Worm (Caenorhabditis elegans) whole organism, young adult: Measurements from ENCODE around the gene ZK185.3.

Experiments used
- B0261.1 ChIP-seq: sonication (generic microtip); optimal IDR thresholded peaks from 2 replicates; lab custom pipeline; 2016; ENCODE audit warnings: mild to moderate bottlenecking, missing genetic modification characterization, moderate library complexity, missing compliant biosample characterization
- F10E7.11 ChIP-seq: sonication (generic microtip); optimal IDR thresholded peaks from 2 replicates; lab custom pipeline; 2017; ENCODE audit warnings: mild to moderate bottlenecking, missing genetic modification characterization, moderate library complexity, missing compliant biosample characterization
- F37B4.10 ChIP-seq: fragments of 200-800 bp; sonication (Bioruptor generic); IDR thresholded peaks from 2 replicates; pipeline ENCODE4 v1.3.6; 2022; ENCODE audit warnings: missing genetic modification characterization, missing compliant biosample characterization
- F39B2.1 ChIP-seq: fragments of 200-800 bp; sonication (Bioruptor generic); IDR thresholded peaks from 2 replicates; pipeline ENCODE4 v1.3.6; 2022; ENCODE audit warnings: missing genetic modification reagents, missing genetic modification characterization, missing compliant biosample characterization
- F49E8.2 ChIP-seq: sonication (generic microtip); optimal IDR thresholded peaks from 3 replicates; lab custom pipeline; 2017; ENCODE audit warnings: missing genetic modification characterization, mild to moderate bottlenecking, missing compliant biosample characterization, antibody characterized with exemption, moderate library complexity; ENCODE audit not compliant: insufficient read depth
- F52B5.7 ChIP-seq: sonication (generic microtip); optimal IDR thresholded peaks from 2 replicates; lab custom pipeline; 2016; ENCODE audit warnings: mild to moderate bottlenecking, missing genetic modification characterization, missing compliant biosample characterization
- F57A8.1 ChIP-seq: fragments of 200-800 bp; sonication (Bioruptor generic); optimal IDR thresholded peaks from 2 replicates; lab custom pipeline; 2018; ENCODE audit warnings: mild to moderate bottlenecking, missing genetic modification characterization, moderate library complexity, missing compliant biosample characterization
- T07F8.4 ChIP-seq: sonication (generic microtip); optimal IDR thresholded peaks from 2 replicates; lab custom pipeline; 2016; ENCODE audit warnings: mild to moderate bottlenecking, missing genetic modification characterization, moderate library complexity, missing compliant biosample characterization
- T26A5.8 ChIP-seq: sonication (generic microtip); optimal IDR thresholded peaks from 2 replicates; lab custom pipeline; 2016; ENCODE audit warnings: missing genetic modification characterization, missing compliant biosample characterization
- ZK185.1 ChIP-seq: sonication (generic microtip); optimal IDR thresholded peaks from 2 replicates; lab custom pipeline; 2016; ENCODE audit warnings: mild to moderate bottlenecking, missing genetic modification characterization, missing compliant biosample characterization; ENCODE audit not compliant: poor library complexity, severe bottlenecking
- bed-1 ChIP-seq: fragments of 200-800 bp; sonication (Bioruptor generic); IDR thresholded peaks from 2 replicates; pipeline ENCODE4 v1.3.6; 2022; ENCODE audit warnings: missing genetic modification reagents, missing genetic modification characterization, missing compliant biosample characterization
- cebp-1 ChIP-seq, 2 experiments: fragments of 200-800 bp in 1 of 2; sonication (Bioruptor generic) in 1 of 2; sonication (generic microtip) in 1 of 2; IDR thresholded peaks in 1 of 2; optimal IDR thresholded peaks in 1 of 2; 2 replicates each; pipeline versions ENCODE4 v1.3.6 to Lab custom; 2017 to 2022; ENCODE audit warnings: missing compliant biosample characterization in 2 of 2, missing genetic modification characterization in 2 of 2, mild to moderate bottlenecking in 1 of 2, missing genetic modification reagents in 1 of 2, moderate library complexity in 1 of 2
- ceh-27 ChIP-seq: fragments of 200-800 bp; sonication (Bioruptor generic); optimal IDR thresholded peaks from 2 replicates; lab custom pipeline; 2018; ENCODE audit warnings: mild to moderate bottlenecking, missing genetic modification characterization, moderate library complexity, missing compliant biosample characterization
- dpff-1 ChIP-seq: sonication (generic microtip); optimal IDR thresholded peaks from 2 replicates; lab custom pipeline; 2017; ENCODE audit warnings: mild to moderate bottlenecking, missing genetic modification characterization, missing compliant biosample characterization
- gei-17 ChIP-seq: fragments of 200-800 bp; sonication (Bioruptor generic); optimal IDR thresholded peaks from 2 replicates; lab custom pipeline; 2018; ENCODE audit warnings: mild to moderate bottlenecking, missing genetic modification characterization, missing compliant biosample characterization
- him-1 ChIP-seq: sonication (generic microtip); optimal IDR thresholded peaks from 2 replicates; lab custom pipeline; 2016; ENCODE audit warnings: missing genotype, missing genetic modification reagents, missing genetic modification characterization, missing compliant biosample characterization
- hmg-1.2 ChIP-seq: fragments of 200-800 bp; sonication (Bioruptor generic); IDR thresholded peaks from 2 replicates; pipeline ENCODE4 v1.3.6; 2022; ENCODE audit warnings: missing genetic modification reagents, missing genetic modification characterization, missing compliant biosample characterization
- hmg-20 ChIP-seq: fragments of 200-800 bp; sonication (Bioruptor generic); IDR thresholded peaks from 2 replicates; pipeline ENCODE4 v1.3.6; 2022; ENCODE audit warnings: missing genetic modification reagents, missing genetic modification characterization, missing compliant biosample characterization
- lag-1 ChIP-seq: fragments of 200-800 bp; sonication (Bioruptor generic); IDR thresholded peaks from 2 replicates; pipeline ENCODE4 v1.3.6; 2022; ENCODE audit warnings: missing genetic modification reagents, missing genetic modification characterization, missing compliant biosample characterization
- let-607 ChIP-seq, 2 experiments: fragments of 200-800 bp in 1 of 2; sonication (Bioruptor generic) in 1 of 2; sonication (generic microtip) in 1 of 2; optimal IDR thresholded peaks; 2 replicates each; lab custom pipeline; 2016 to 2018; ENCODE audit warnings: mild to moderate bottlenecking in 2 of 2, missing compliant biosample characterization in 2 of 2, missing genetic modification characterization in 2 of 2, moderate library complexity in 2 of 2, missing genotype in 1 of 2
- lin-40 ChIP-seq: sonication (generic microtip); optimal IDR thresholded peaks from 2 replicates; lab custom pipeline; 2016; ENCODE audit warnings: missing genetic modification characterization, mild to moderate bottlenecking, missing compliant biosample characterization, missing genotype, missing genetic modification reagents
- lsl-1 ChIP-seq: fragments of 200-800 bp; sonication (Bioruptor generic); optimal IDR thresholded peaks from 2 replicates; lab custom pipeline; 2018; ENCODE audit warnings: mild to moderate bottlenecking, missing genetic modification characterization, moderate library complexity, missing compliant biosample characterization
- madf-10 ChIP-seq: sonication (generic microtip); optimal IDR thresholded peaks from 2 replicates; lab custom pipeline; 2016; ENCODE audit warnings: mild to moderate bottlenecking, missing genetic modification characterization, missing compliant biosample characterization
- madf-6 ChIP-seq: fragments of 200-800 bp; sonication (Bioruptor generic); IDR thresholded peaks from 2 replicates; pipeline ENCODE4 v1.3.6; 2022; ENCODE audit warnings: missing genetic modification reagents, missing genetic modification characterization, missing compliant biosample characterization
- mxl-1 ChIP-seq: sonication (generic microtip); optimal IDR thresholded peaks from 2 replicates; lab custom pipeline; 2016; ENCODE audit warnings: missing genetic modification characterization, missing compliant biosample characterization
- nhr-120 ChIP-seq: fragments of 200-800 bp; sonication (Bioruptor generic); IDR thresholded peaks from 2 replicates; pipeline ENCODE4 v1.3.6; 2022; ENCODE audit warnings: missing genetic modification characterization, missing compliant biosample characterization
- pha-4 ChIP-seq: fragments of 150-350 bp; sonication (generic microtip); optimal IDR thresholded peaks from 2 replicates; lab custom pipeline; 2014; ENCODE audit warnings: missing biosample characterization, missing genetic modification reagents, missing genetic modification characterization
- rcor-1 ChIP-seq: fragments of 200-800 bp; sonication (Bioruptor generic); IDR thresholded peaks from 2 replicates; pipeline ENCODE4 v1.3.6; 2022; ENCODE audit warnings: missing genetic modification reagents, missing genetic modification characterization, missing compliant biosample characterization
- sea-2 ChIP-seq: fragments of 200-800 bp; sonication (Bioruptor generic); IDR thresholded peaks from 2 replicates; pipeline ENCODE4 v1.3.6; 2022; ENCODE audit warnings: missing genetic modification characterization, missing compliant biosample characterization
- tbx-9 ChIP-seq: sonication (generic microtip); optimal IDR thresholded peaks from 2 replicates; lab custom pipeline; 2016; ENCODE audit warnings: borderline replicate concordance, missing genetic modification characterization, inconsistent platforms, missing compliant biosample characterization
- unc-62 ChIP-seq: fragments of 150-350 bp; optimal IDR thresholded peaks from 2 replicates; lab custom pipeline; 2014; ENCODE audit warnings: missing biosample characterization, missing genetic modification reagents, missing genetic modification characterization
- xnd-1 ChIP-seq: sonication (generic microtip); optimal IDR thresholded peaks from 2 replicates; lab custom pipeline; 2016; ENCODE audit warnings: missing genotype, missing genetic modification reagents, missing genetic modification characterization, missing compliant biosample characterization
- ztf-6 ChIP-seq: fragments of 200-800 bp; sonication (Bioruptor generic); IDR thresholded peaks from 2 replicates; pipeline ENCODE4 v1.3.6; 2022; ENCODE audit warnings: missing genetic modification reagents, missing genetic modification characterization, missing compliant biosample characterization

Gene ZK185.3

ce11 chrIV:4533025-4533424, 2.8 kb upstream of the ZK185.3 start, which contains the start of gene ZK185.4:
Gene ZK185.4, minus strand, starts transcription at chrIV:4533125.
- TF ChIP-seq unc-62 (GFP tag; lab: Kevin White, UChicago) (no peak), F49E8.2 (tag; lab: Kevin White, UChicago) (no peak), hmg-1.2 (GFP tag; lab: Robert Waterston, UW) (no peak), F37B4.10 (GFP tag; lab: Robert Waterston, UW) (no peak), F57A8.1 (GFP tag; lab: Kevin White, UChicago) (no peak), lin-40 (tag; lab: Kevin White, UChicago) (no peak), let-607 (tag; optimal IDR thresholded peaks at IDR 0.05; lab: Kevin White, UChicago) (no peak), dpff-1 (tag; lab: Kevin White, UChicago) (no peak), lsl-1 (GFP tag; lab: Kevin White, UChicago) (no peak), T07F8.4 (tag; lab: Kevin White, UChicago) (no peak), xnd-1 (tag; lab: Kevin White, UChicago) (no peak), gei-17 (GFP tag; lab: Kevin White, UChicago) (no peak), madf-10 (tag; lab: Kevin White, UChicago) (no peak)

ce11 chrIV:4526724-4527123, 3.5 kb downstream of the ZK185.3 start:
- TF ChIP-seq F37B4.10 (GFP tag; lab: Robert Waterston, UW) (no peak), ZK185.1 (no peak), rcor-1 (no peak), sea-2 (GFP tag; lab: Robert Waterston, UW) (no peak), B0261.1 (tag; lab: Kevin White, UChicago) (no peak), bed-1 (no peak), T26A5.8 (no peak), madf-6 (GFP tag; lab: Robert Waterston, UW) (no peak), him-1 (tag; lab: Kevin White, UChicago) (no peak), F52B5.7 (no peak)

ce11 chrIV:4526028-4526427, 4.2 kb downstream of the ZK185.3 start:
- TF ChIP-seq lag-1 (GFP tag; lab: Robert Waterston, UW) (no peak), cebp-1 (GFP tag; IDR thresholded peaks at IDR 0.05; lab: Robert Waterston, UW) (no peak), cebp-1 (tag; optimal IDR thresholded peaks at IDR 0.05; lab: Kevin White, UChicago) (no peak), ztf-6 (GFP tag; lab: Robert Waterston, UW) (no peak), F10E7.11 (no peak), F39B2.1 (GFP tag; lab: Robert Waterston, UW) (no peak), mxl-1 (tag; lab: Kevin White, UChicago) (no peak)

- TF ChIP-seq pha-4 (tag; lab: Kevin White, UChicago) (no peak), hmg-20 (no peak), nhr-120 (GFP tag; lab: Robert Waterston, UW) (no peak), ceh-27 (no peak), tbx-9 (tag; lab: Kevin White, UChicago) (no peak)
Measured at ce11 chrIV:4524943-4525342, 5.3 kb downstream of the ZK185.3 start, which contains the start of gene ZK180.6. Gene ZK180.6, minus strand, starts transcription at chrIV:4525043.
